Worm (Caenorhabditis elegans) whole organism, L4/young adult: ENCODE results near the gene ugt-15.
A peak's percentile ranks its signal among the peaks of the same experiment; 100 is the strongest.

ENCODE experiments used
- W03F9.2 ChIP-seq: fragments of 150-350 bp; optimal IDR thresholded peaks from 2 replicates; lab custom pipeline; 2014; ENCODE audit warnings: missing biosample characterization, missing genetic modification characterization
- dao-5 ChIP-seq: sonication (generic microtip); optimal IDR thresholded peaks from 2 replicates; lab custom pipeline; 2016; ENCODE audit warnings: missing genotype, missing genetic modification characterization, moderate library complexity, missing compliant biosample characterization
- him-1 ChIP-seq: sonication (generic microtip); optimal IDR thresholded peaks from 2 replicates; lab custom pipeline; 2016; ENCODE audit warnings: missing genotype, missing genetic modification reagents, missing genetic modification characterization, missing compliant biosample characterization

ugt-15 gene

DNA sequence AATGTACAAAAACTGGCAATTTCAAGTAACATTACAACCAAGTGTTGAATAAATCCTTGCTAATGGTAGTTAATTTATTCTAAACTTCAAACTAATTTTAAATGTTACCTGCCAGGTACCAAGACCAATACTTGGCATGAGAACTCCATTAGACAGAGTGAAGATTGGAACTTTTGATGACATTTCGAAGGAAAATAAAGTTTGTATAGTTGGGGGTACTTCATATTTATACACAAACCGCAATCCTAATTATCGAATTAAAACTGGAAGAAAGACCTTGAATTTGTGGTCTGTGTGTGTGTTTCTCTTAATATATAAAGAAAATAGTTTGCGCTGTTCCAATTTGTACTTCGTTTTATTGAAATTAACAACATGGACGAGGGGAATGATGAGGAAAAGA is 17.4 kb upstream of the ugt-15 start, which contains the start of gene ZC443.1:
TSS of gene ZC443.1 (minus strand) at position 205 of the 400 bp plus-strand sequence.
- TF ChIP-seq W03F9.2 (no peak), dao-5 (tag; lab: Kevin White, UChicago) (no peak), him-1 (tag; lab: Kevin White, UChicago) (no peak)

DNA sequence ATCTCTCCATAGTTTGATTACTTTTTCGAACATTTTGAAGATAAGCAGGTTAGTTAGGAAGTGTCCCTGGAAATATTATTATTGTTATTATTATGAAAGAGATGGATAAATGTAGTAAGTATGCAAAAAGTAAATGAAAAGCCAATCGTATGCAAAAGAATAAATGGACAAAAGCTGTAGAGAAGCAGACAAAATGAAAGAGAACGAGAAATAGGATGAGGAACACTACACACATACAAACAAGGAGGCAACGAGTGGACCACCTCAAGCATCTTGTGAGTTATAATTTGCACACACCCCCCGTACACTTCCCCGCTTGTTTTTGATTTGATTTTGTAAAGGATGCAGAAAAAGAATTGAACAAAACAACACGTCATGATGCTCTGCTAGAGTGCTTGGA is 16.2 kb upstream of the ugt-15 start, which contains the start of gene ZC443.2:
TSS of gene ZC443.2 (minus strand) at position 67 of the 400 bp plus-strand sequence.
- no peak for TF ChIP-seq W03F9.2
- TF ChIP-seq him-1 (tag; lab: Kevin White, UChicago): no peak
- no peak for TF ChIP-seq dao-5 (tag; lab: Kevin White, UChicago)

DNA sequence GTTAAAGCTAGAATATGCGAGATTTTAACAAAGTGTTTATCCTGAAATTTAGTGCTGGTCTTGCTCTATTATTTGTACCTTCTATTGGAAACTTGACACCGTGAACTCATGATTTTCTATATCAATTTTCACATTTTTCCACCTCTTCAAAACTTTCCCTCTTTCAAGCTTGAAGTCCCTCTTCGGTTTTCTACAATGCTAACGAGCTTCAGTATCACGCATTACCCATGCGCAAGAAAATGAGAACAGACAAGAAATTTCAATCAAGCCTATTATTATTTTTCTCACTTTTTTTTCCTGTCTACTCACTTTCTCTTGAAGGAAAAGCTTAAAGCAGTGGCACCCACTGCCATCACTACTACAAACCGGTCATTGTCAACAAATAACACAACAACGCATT is 15.5 kb upstream of the ugt-15 start:
- no peak for TF ChIP-seq him-1 (tag; lab: Kevin White, UChicago)
- no peak for TF ChIP-seq dao-5 (tag; lab: Kevin White, UChicago)
- no peak for TF ChIP-seq W03F9.2

DNA sequence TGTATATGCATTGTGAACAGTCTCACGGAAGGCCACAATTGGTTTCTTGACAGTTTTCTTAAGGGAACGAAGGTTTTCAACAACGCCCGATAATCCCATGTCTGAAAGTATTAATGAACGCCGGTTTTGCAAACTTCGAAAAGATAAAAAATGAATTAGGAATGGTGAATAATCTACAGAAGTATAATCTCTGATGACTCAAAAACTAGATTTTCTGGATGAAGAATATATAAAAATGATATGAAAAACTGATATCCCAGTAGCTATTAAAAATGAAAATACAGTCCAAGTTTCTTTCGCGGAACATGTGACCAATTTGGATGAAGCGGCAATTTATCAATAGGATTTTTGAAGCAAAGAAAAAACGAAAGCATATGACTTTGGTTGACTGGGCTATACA is 13.3 kb upstream of the ugt-15 start, which contains the start of gene ZC443.3:
TSS of gene ZC443.3 (minus strand) at position 101 of the 400 bp plus-strand sequence.
- TF ChIP-seq W03F9.2 (no peak), dao-5 (tag; lab: Kevin White, UChicago) (no peak), him-1 (tag; lab: Kevin White, UChicago) (no peak)

DNA sequence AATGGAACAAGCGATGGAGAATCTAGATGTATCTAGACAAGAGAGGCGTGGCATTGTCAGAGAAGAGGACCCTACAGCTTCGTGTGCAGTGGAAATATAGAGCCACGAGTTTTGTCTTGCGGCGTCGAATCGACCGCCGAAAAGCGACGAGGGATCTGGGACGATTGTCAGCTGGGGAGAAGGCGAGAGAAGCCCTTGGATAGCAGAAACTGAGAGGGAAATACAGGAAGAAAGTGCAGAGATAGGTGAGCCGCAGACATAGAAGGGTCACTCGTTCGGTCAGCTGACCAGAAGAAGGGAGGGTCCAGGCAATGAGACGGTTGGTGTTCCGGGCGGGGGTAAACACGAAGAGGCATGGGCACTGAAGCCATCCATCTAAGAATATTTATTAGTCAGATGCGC is 12.8 kb upstream of the ugt-15 start:
- no peak for TF ChIP-seq dao-5 (tag; lab: Kevin White, UChicago)
- TF ChIP-seq W03F9.2: no peak
- peak; percentile 83 for TF ChIP-seq him-1 (tag; lab: Kevin White, UChicago)

DNA sequence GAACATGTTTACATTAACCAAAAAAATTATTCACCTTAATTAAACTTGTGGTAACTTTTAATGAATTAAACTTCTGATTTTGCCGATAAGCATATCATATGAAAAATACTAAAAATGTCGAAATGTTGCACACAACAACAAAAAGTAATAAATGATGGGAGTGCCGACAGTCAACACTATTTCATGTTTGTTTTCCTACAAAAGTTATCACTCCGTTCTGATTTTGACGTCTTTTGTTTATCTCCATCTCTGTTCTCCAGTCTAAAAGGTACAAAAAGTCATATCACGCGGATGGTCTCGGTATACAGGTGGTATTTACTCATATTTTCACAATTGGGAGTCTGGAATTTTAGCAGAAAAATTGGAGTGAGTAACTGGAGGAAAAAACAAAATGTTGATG is 11.9 kb upstream of the ugt-15 start:
- TF ChIP-seq dao-5 (tag; lab: Kevin White, UChicago): no peak
- TF ChIP-seq W03F9.2: no peak
- TF ChIP-seq him-1 (tag; lab: Kevin White, UChicago): no peak

DNA sequence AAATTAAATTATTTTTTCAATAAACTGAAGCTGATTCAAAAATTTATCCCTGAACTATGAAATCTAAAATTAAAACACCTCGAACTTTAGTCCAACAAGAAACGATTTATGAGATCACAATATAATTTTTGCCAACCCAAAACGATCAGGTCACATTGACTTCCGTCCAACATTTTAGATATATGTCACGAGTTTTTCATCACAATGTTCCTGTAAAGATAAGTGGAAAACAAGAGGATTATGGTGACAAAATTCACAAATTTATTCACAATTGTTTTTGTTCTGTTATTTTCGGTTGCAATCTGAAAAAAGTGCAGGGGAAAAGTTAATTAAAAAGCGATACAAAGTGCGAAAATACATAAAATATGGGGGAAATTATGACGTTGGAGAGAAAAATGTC is 10.6 kb upstream of the ugt-15 start:
- TF ChIP-seq him-1 (tag; lab: Kevin White, UChicago) (no peak), W03F9.2 (no peak), dao-5 (tag; lab: Kevin White, UChicago) (no peak)

DNA sequence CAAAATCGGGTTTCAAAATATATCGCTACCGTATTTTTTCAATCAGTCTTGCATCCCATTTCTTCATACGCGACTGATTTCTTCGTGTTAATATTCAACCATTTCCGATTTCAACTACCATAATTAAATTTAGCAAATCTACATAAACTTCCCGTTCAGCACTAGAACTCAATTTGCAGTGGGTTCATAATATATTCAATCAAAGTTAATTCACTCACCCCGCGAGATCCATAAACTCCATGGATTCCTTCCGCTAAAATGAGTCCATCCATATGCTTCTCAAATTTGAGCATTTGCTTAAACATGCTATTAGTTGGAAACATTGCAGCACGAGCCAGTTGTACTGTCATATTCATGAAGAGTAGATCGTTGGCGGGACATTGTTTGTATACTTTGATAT is 8.8 kb upstream of the ugt-15 start:
- TF ChIP-seq W03F9.2 (no peak), him-1 (tag; lab: Kevin White, UChicago) (no peak), dao-5 (tag; lab: Kevin White, UChicago) (no peak)

DNA sequence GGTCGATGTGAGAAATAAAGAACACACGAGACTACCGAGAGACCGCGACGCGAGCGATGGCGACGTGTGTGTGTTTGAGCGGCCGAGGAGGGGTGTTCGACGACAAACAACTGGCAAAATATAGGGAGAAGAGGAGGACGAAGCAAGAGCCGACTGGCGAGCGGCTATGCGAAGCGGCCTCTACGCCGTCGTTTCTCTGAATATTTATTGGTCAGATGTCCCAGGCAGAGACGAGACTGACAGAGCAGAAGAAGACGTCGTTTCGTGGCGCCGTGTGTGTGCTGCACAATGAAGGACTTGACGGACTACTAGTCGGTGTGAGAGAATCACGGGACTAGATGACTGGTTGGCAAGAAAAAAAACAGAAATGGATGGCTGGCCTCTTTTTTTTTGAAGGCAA is 8.2 kb upstream of the ugt-15 start:
- TF ChIP-seq dao-5 (tag; lab: Kevin White, UChicago) (no peak), him-1 (tag; lab: Kevin White, UChicago) (peak; percentile 89), W03F9.2 (no peak)

DNA sequence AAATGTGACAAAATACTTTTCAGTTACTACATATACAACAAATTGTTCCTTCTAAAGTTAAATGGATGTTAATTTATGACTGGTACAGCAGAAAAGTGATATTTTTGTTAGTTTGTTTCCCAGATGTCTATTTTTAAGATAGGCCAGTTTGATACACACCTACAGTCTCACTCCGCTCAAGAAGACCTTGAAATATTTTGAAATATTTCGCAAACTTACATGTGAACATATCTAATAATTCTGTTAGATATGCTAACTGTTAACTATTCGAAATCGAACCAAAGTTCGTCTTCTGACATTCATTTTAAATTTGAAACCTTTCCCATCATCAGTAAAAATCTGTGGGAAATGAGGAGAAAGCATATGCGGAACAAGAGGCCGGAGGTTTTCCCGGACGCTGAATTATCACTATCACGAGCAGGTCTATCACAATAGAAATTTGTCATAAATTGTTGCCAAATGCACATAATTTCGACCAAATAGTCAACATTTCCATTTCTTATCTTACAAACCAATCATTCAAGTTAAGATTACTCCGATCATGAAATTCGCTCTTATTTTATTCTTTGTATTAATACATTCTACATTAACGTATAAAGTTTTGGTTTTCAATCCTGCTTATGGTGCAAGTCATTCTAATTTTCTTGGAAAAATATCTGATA is 7.4 kb upstream of the ugt-15 start, which contains the start of the genes ZC443.4 and ugt-18:
TSS of gene ZC443.4 (minus strand) at position 95 of the 662 bp plus-strand sequence.
TSS of gene ugt-18 (plus strand) at position 469 of the 662 bp plus-strand sequence.
- TF ChIP-seq him-1 (tag; lab: Kevin White, UChicago) (no peak), dao-5 (tag; lab: Kevin White, UChicago) (no peak), W03F9.2 (no peak)

DNA sequence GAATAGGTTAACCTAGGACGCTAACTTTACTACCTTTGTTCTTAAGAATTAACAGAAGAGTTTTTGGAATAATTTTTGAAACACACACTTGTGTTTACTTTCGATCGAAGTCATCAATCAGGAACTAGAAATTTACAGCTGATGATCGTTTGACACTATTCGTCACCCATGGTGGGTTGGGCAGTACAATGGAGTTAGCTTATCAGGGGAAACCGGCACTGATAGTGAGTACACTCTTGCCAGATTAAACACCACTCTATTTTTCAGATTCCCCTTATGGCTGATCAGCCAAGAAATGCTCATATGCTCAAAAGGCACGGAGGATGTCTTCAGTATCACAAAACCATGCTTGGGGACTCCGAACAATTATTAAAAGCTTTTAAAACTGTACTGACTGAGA is 5.3 kb upstream of the ugt-15 start:
- no peak for TF ChIP-seq W03F9.2
- TF ChIP-seq him-1 (tag; lab: Kevin White, UChicago): no peak
- no peak for TF ChIP-seq dao-5 (tag; lab: Kevin White, UChicago)

DNA sequence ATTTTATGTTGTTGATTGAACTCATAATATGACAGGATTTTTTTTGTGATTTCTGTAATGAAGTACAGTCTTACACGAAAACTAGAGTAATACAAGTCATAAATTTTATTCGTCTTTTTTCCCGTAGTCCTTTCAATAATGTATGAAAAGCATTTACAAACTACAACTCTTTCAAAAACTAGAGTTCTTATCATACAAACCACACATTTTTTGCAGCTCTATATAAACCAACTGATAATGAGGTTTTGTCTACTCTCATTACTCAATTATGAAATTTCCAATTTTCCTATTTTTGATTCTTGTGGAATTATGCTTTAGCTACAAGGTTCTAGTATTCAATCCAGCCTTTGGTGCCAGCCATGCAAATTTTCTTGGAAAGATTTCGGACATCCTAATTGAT is 2.5 kb upstream of the ugt-15 start, which contains the start of gene ugt-16:
TSS of gene ugt-16 (plus strand) at position 248 of the 400 bp plus-strand sequence.
- TF ChIP-seq W03F9.2 (no peak), dao-5 (tag; lab: Kevin White, UChicago) (no peak), him-1 (tag; lab: Kevin White, UChicago) (no peak)

DNA sequence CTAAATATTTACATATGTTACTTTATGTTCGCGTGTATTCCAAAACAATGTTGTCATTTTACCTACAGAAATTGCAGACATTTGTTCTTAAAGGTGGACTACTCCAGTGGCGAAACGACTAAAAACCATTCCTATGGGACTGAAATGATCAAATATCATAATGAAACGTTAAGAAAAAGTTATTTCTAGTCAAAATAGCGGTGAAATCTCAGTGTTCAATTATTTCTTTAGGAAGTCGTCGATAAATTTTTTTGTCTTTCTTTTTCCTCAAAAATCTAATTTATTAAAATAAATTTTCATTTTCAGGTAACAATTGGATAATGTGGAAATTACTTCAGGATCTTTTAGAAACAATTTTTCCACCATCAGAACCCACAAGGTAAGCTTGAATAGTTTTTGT is 8.1 kb downstream of the ugt-15 start, which contains the start of gene C44H9.4:
TSS of gene C44H9.4 (plus strand) at position 301 of the 400 bp plus-strand sequence.
- TF ChIP-seq him-1 (tag; lab: Kevin White, UChicago): no peak

DNA sequence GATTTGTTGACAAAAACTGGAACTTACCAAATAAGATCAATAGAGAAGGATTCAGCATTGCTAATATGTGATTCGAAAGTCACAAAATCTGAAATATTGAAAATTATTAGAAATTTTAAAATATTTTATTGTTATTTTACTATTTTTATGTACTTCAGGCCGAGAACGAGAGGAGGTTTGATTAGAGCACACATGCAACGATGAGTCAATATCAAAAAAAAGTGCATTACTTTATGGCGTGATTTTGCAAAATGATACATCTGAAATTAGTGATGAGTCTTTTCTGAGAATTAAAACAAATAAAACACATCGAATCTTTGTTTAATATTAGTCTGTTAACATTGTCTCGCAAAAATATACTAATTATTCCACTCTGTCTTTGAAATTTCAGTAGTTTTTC is 17.4 kb downstream of the ugt-15 start:
- TF ChIP-seq dao-5 (tag; lab: Kevin White, UChicago) (no peak), him-1 (tag; lab: Kevin White, UChicago) (no peak), W03F9.2 (no peak)

DNA sequence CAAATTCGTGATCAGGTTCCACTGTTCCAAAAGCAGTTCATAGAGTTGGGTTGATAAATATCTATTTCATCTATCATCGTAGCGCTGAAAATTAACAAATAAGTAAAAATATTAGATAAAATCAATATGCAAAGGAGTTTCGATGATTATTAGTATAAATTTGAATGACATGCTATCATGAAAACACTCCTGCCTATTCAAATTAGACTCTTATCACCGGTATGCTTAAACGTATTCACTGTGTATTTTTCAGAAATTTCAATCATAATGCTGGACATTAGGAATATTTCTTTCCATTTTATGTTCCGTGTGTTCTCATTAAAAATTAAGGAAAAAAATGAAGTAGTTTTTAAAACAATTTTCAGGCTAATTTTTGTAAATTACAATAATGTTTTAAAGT is 17.9 kb downstream of the ugt-15 start, which contains the start of gene C44H9.6:
TSS of gene C44H9.6 (minus strand) at position 101 of the 400 bp plus-strand sequence.
- TF ChIP-seq W03F9.2 (no peak), him-1 (tag; lab: Kevin White, UChicago) (no peak), dao-5 (tag; lab: Kevin White, UChicago) (no peak)
